Worm (Caenorhabditis elegans) whole organism, late embryonic: Measurements from ENCODE around the gene fbxb-71.

Experiments used
- C38D4.7 ChIP-seq: fragments of 200-800 bp; sonication (Bioruptor generic); optimal IDR thresholded peaks from 2 replicates; lab custom pipeline; 2018; ENCODE audit warnings: mild to moderate bottlenecking, missing genetic modification characterization, moderate library complexity, missing compliant biosample characterization
- K02D7.2 ChIP-seq: sonication (generic microtip); optimal IDR thresholded peaks from 2 replicates; lab custom pipeline; 2017; ENCODE audit warnings: mild to moderate bottlenecking, missing genetic modification characterization, missing compliant biosample characterization
- T23F11.4 ChIP-seq: fragments of 200-800 bp; sonication (Bioruptor generic); optimal IDR thresholded peaks from 2 replicates; lab custom pipeline; 2018; ENCODE audit warnings: mild to moderate bottlenecking, missing genetic modification characterization, missing compliant biosample characterization
- ama-1 ChIP-seq: fragments of 150-350 bp; optimal IDR thresholded peaks from 2 replicates; lab custom pipeline; 2014
- ceh-19 ChIP-seq: fragments of 200-800 bp; sonication (Bioruptor generic); optimal IDR thresholded peaks from 2 replicates; lab custom pipeline; 2018; ENCODE audit warnings: mild to moderate bottlenecking, missing genetic modification characterization, missing compliant biosample characterization
- ceh-34 ChIP-seq: sonication (generic microtip); optimal IDR thresholded peaks from 2 replicates; lab custom pipeline; 2016; ENCODE audit warnings: mild to moderate bottlenecking, missing genetic modification characterization, missing compliant biosample characterization
- ceh-45 ChIP-seq: fragments of 200-800 bp; sonication (Bioruptor generic); IDR thresholded peaks from 2 replicates; pipeline ENCODE4 v1.3.6; 2022; ENCODE audit warnings: missing genetic modification reagents, missing genetic modification characterization, missing compliant biosample characterization
- ceh-6 ChIP-seq: fragments of 200-800 bp; sonication (Bioruptor generic); optimal IDR thresholded peaks from 2 replicates; lab custom pipeline; 2018; ENCODE audit warnings: mild to moderate bottlenecking, missing genetic modification characterization, missing compliant biosample characterization
- dve-1 ChIP-seq: sonication (generic microtip); optimal IDR thresholded peaks from 2 replicates; lab custom pipeline; 2017; ENCODE audit warnings: antibody characterized with exemption, mild to moderate bottlenecking, missing genetic modification characterization, missing compliant biosample characterization
- elt-2 ChIP-seq: sonication (generic microtip); optimal IDR thresholded peaks from 2 replicates; lab custom pipeline; 2016; ENCODE audit warnings: missing genetic modification reagents, missing genetic modification characterization, missing compliant biosample characterization
- elt-4 ChIP-seq: sonication (generic microtip); optimal IDR thresholded peaks from 2 replicates; lab custom pipeline; 2016; ENCODE audit warnings: missing genetic modification characterization, missing compliant biosample characterization
- fkh-6 ChIP-seq: sonication (generic microtip); optimal IDR thresholded peaks from 2 replicates; lab custom pipeline; 2016; ENCODE audit warnings: missing genetic modification characterization, missing compliant biosample characterization
- hlh-13 ChIP-seq: fragments of 200-800 bp; sonication (Bioruptor generic); optimal IDR thresholded peaks from 2 replicates; lab custom pipeline; 2018; ENCODE audit warnings: mild to moderate bottlenecking, missing genetic modification characterization, missing compliant biosample characterization
- lim-6 ChIP-seq: sonication (generic microtip); optimal IDR thresholded peaks from 2 replicates; lab custom pipeline; 2016; ENCODE audit warnings: missing genetic modification characterization, missing compliant biosample characterization
- madf-2 ChIP-seq: sonication (generic microtip); optimal IDR thresholded peaks from 2 replicates; lab custom pipeline; 2017; ENCODE audit warnings: missing genetic modification characterization, missing compliant biosample characterization
- mec-3 ChIP-seq: sonication (generic microtip); optimal IDR thresholded peaks from 2 replicates; lab custom pipeline; 2016; ENCODE audit warnings: borderline replicate concordance, missing genetic modification characterization, missing compliant biosample characterization
- nhr-232 ChIP-seq: sonication (generic microtip); optimal IDR thresholded peaks from 2 replicates; lab custom pipeline; 2016; ENCODE audit warnings: missing genetic modification characterization, missing compliant biosample characterization
- odd-2 ChIP-seq: sonication (generic microtip); optimal IDR thresholded peaks from 2 replicates; lab custom pipeline; 2017; ENCODE audit warnings: antibody characterized with exemption, mild to moderate bottlenecking, missing genetic modification characterization, missing compliant biosample characterization
- pag-3 ChIP-seq: sonication (generic microtip); optimal IDR thresholded peaks from 2 replicates; lab custom pipeline; 2016; ENCODE audit warnings: missing compliant biosample characterization, missing genetic modification characterization, borderline replicate concordance
- pax-1 ChIP-seq: fragments of 150-350 bp; optimal IDR thresholded peaks from 2 replicates; lab custom pipeline; 2014; ENCODE audit warnings: missing biosample characterization, missing genetic modification characterization
- pha-4 ChIP-seq: fragments of 150-350 bp; optimal IDR thresholded peaks from 2 replicates; lab custom pipeline; 2018; ENCODE audit warnings: missing biosample characterization, missing genetic modification reagents, missing genetic modification characterization
- pqm-1 ChIP-seq: sonication (generic microtip); optimal IDR thresholded peaks from 2 replicates; lab custom pipeline; 2016; ENCODE audit warnings: missing genetic modification characterization, missing compliant biosample characterization
- ref-2 ChIP-seq: sonication (generic microtip); optimal IDR thresholded peaks from 2 replicates; lab custom pipeline; 2016; ENCODE audit warnings: missing genetic modification characterization, missing compliant biosample characterization
- sdc-2 ChIP-seq: sonication (generic microtip); optimal IDR thresholded peaks from 2 replicates; lab custom pipeline; 2016; ENCODE audit warnings: missing genotype, missing genetic modification characterization, missing compliant biosample characterization
- sox-2 ChIP-seq: fragments of 200-800 bp; sonication (Bioruptor generic); IDR thresholded peaks from 2 replicates; pipeline ENCODE4 v1.3.6; 2022; ENCODE audit warnings: missing genetic modification reagents, missing genetic modification characterization, missing compliant biosample characterization
- syd-9 ChIP-seq: sonication (generic microtip); optimal IDR thresholded peaks from 2 replicates; lab custom pipeline; 2016; ENCODE audit warnings: mild to moderate bottlenecking, missing genetic modification characterization, moderate library complexity, missing compliant biosample characterization
- ttx-3 ChIP-seq: sonication (generic microtip); optimal IDR thresholded peaks from 2 replicates; lab custom pipeline; 2016; ENCODE audit warnings: missing genetic modification reagents, missing genetic modification characterization, missing compliant biosample characterization
- unc-3 ChIP-seq, 2 experiments: fragments of 200-800 bp in 1 of 2; sonication (Bioruptor generic) in 1 of 2; sonication (generic microtip) in 1 of 2; conservative IDR thresholded peaks in 1 of 2; optimal IDR thresholded peaks in 1 of 2; 2 replicates each; pipeline versions ENCODE4 v1.3.6 to Lab custom; 2016 to 2022; ENCODE audit warnings: missing compliant biosample characterization in 2 of 2, missing genetic modification characterization in 2 of 2, missing genetic modification reagents in 1 of 2
- unc-42 ChIP-seq: sonication (generic microtip); optimal IDR thresholded peaks from 2 replicates; lab custom pipeline; 2016; ENCODE audit warnings: missing genotype, missing genetic modification characterization, missing compliant biosample characterization
- unc-55 ChIP-seq: sonication (generic microtip); optimal IDR thresholded peaks from 2 replicates; lab custom pipeline; 2017; ENCODE audit warnings: missing biosample characterization, missing genetic modification reagents, missing genetic modification characterization
- ztf-16 ChIP-seq: sonication (generic microtip); optimal IDR thresholded peaks from 2 replicates; lab custom pipeline; 2017; ENCODE audit warnings: missing genetic modification characterization, missing compliant biosample characterization

The fbxb-71 gene

DNA sequence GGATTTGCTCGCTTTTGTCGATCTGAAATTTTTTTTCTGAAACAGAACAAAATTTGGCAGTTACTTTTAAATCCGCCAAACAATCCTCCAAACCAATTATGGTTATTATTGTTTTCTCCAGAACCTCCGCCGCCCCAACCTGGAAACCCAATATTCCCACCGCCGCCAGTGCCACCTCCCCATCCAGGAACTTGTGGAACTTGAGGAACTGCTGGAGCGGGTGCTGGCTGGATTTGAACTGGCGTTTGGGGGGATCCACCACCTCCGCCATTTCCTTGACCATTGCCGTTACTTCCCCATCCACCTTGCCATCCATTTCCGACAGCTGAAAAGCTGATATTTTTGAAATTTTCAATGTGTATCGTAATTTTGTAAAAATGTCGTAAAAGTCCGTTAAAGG lies 14.9 kb upstream of the fbxb-71 start:
- TF ChIP-seq unc-42 (tag; lab: Kevin White, UChicago) (no peak), T23F11.4 (no peak), pax-1 (tag; lab: Kevin White, UChicago) (no peak), ceh-19 (GFP tag; lab: Kevin White, UChicago) (no peak), ztf-16 (no peak), unc-3 (GFP tag; conservative IDR thresholded peaks at IDR 0.05; lab: Robert Waterston, UW) (no peak), unc-3 (tag; optimal IDR thresholded peaks at IDR 0.05; lab: Kevin White, UChicago) (no peak), elt-2 (tag; lab: Kevin White, UChicago) (no peak), odd-2 (tag; lab: Kevin White, UChicago) (no peak), ceh-6 (GFP tag; lab: Kevin White, UChicago) (no peak), ceh-45 (GFP tag; lab: Robert Waterston, UW) (no peak), nhr-232 (tag; lab: Kevin White, UChicago) (no peak), syd-9 (no peak), sox-2 (GFP tag; lab: Robert Waterston, UW) (no peak)

DNA sequence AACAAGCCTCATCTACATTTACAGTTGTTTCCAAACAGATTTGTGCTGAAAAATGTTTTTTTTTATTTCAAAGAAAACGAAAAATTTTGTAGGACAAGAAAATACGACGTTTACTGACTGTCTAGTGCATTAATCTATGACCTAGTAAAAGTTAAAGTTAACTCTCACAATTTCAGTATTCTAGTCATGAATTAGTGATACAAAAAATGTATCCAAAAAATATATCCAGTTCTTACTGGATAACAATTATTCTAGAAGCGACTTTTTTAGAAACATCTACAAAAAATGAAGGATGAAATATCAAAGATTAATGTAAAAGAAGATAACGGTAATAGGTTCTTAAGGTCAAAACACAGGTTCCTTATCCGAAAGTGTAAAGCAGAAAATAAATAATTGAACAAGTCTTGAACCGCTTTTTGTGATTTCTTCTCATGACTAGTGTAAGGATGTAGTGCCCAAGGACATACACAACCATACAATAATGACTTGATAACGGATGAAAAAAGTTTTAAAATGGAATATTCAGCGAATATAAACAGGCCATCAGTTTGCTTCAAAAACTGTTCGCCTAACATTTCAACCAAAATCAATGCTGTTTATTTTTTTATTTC lies 12.1 kb upstream of the fbxb-71 start, which contains the start of gene pqn-37:
TSS of gene pqn-37 (minus strand) at position 51 of the 611 bp plus-strand sequence.
- TF ChIP-seq mec-3 (tag; lab: Kevin White, UChicago) (no peak), pha-4 (tag; lab: Kevin White, UChicago) (no peak), C38D4.7 (GFP tag; lab: Kevin White, UChicago) (no peak)

DNA sequence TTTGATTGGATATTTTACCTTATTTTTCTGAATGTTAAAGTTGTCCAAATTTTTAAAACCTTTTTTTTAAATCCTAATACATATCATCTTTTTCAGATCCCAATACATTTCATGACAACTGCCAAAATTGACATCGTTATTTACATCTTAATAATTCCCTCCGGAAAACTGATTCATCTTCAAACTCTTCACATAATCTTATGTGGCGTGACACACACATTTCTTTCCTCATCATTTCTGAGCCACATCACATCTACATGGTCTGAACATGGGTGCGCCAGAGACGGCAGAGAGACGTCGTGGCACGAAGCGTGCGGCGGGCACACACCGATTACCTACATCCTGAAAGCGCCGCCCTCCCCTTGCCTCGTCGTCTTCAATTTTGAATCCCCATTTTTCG lies 10.2 kb upstream of the fbxb-71 start, which contains the start of gene tba-9:
TSS of gene tba-9 (plus strand) at position 301 of the 400 bp plus-strand sequence.
- no peak for TF ChIP-seq ttx-3 (tag; lab: Kevin White, UChicago)
- TF ChIP-seq pag-3 (tag; lab: Kevin White, UChicago): no peak
- no peak for TF ChIP-seq C38D4.7 (GFP tag; lab: Kevin White, UChicago)
- no peak for TF ChIP-seq pax-1 (tag; lab: Kevin White, UChicago)
- TF ChIP-seq mec-3 (tag; lab: Kevin White, UChicago): no peak
- no peak for TF ChIP-seq ceh-6 (GFP tag; lab: Kevin White, UChicago)

DNA sequence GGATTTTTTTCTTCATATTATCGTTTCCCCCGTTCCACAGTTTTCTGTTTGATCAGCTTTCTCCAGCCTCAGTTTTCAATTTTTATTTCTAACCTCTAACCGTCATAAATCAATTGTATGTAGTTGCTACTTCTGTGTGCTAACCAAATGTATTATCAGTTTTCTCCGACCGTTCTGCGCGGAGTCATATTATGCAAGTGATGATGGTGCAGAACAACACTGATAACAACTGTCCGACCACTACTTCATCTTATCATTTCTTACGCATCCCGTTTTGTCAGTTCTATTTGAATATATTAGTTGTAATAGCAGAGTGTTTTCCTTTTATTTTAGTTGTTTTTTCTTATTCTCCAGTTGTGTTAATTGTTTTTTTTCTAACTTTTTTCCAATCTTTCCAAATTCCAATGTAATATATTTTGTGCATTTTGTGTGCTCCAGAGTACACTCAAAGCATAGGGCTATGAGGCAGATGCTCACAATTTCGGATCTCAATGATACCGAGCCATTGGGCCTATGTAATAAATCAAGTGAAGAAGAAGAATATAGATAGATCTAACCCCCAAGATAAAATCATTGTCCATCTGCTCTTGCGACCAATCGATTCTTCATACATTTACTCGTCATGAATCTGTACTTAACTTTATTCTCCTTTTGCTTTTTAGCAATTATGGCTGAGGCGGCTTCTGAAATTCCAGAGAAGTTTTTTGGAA lies 5.8 kb upstream of the fbxb-71 start, which contains the start of gene lbp-3:
TSS of gene lbp-3 (plus strand) at position 589 of the 710 bp plus-strand sequence.
- TF ChIP-seq sdc-2 (tag; lab: Kevin White, UChicago) (no peak), elt-4 (no peak), fkh-6 (no peak), pqm-1 (peak; percentile 39), lim-6 (tag; lab: Kevin White, UChicago) (no peak), ref-2 (tag; lab: Kevin White, UChicago) (no peak), ttx-3 (tag; lab: Kevin White, UChicago) (no peak), dve-1 (tag; lab: Kevin White, UChicago) (no peak), ama-1 (lab: Kevin White, UChicago) (no peak), ceh-6 (GFP tag; lab: Kevin White, UChicago) (no peak), madf-2 (tag; lab: Kevin White, UChicago) (no peak), pag-3 (tag; lab: Kevin White, UChicago) (no peak), unc-55 (peak; percentile 53), ceh-34 (no peak), elt-2 (tag; lab: Kevin White, UChicago) (peak; percentile 97), hlh-13 (GFP tag; lab: Kevin White, UChicago) (no peak), odd-2 (tag; lab: Kevin White, UChicago) (no peak), K02D7.2 (no peak)
